Fruit fly (Drosophila melanogaster): ENCODE measurements around the gene CG4291.

DNA sequence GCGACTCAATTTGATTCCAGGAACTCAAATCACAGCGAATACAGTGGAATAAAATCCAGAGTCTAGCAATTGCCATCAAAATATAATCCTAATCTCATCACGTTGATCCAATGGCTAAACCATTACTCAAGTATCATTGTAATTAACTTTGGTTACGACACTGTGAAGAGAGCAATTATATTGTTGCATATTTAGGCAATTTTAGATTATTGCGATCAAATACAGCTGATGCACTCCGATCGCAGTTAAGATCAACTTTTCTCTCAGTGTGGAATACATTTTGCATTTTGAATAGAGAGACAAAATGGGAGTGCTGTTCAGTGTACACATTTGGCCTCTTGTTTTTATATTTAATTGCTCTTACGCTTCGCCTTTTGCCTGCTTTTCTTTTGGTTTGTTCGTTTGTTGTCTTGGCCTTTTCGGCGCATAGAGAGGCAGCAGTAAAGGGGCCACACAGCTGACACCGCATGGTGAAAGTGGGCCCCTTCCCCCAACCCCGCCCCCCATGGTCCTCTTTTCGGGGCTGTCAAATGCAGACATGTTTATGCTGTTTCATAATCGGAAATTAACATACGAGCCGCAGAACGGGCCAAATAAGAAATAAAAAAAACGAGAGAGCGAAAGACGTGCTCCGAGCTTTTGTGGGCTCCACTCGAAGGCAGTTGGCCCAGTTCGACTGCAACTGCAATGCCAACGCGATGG is 6.2 kb downstream of the CG4291 start:
- TF ChIP-seq CTCF (optimal IDR thresholded peaks at IDR 0.05) (no peak), CG8478 (optimal IDR thresholded peaks at IDR 0.05) (no peak)

All from S2 (cell line).